Fruit fly (Drosophila melanogaster) whole organism, wandering third instar larva: ENCODE results near the gene Prosbeta4R1.

Source experiments
- Abd-B ChIP-seq: fragments of >200 bp; optimal IDR thresholded peaks from 2 replicates; lab custom pipeline; 2017; ENCODE audit warnings: missing biosample characterization, missing genetic modification characterization
- CG32264 ChIP-seq: fragments of 200-800 bp; sonication (Bioruptor generic); optimal IDR thresholded peaks from 2 replicates; lab custom pipeline; 2016; ENCODE audit warnings: missing biosample characterization, missing genetic modification characterization
- CG9705 ChIP-seq: fragments of 200-800 bp; sonication (Bioruptor generic); optimal IDR thresholded peaks from 2 replicates; lab custom pipeline; 2018; ENCODE audit warnings: missing biosample characterization, mild to moderate bottlenecking, missing genetic modification characterization
- CrebA ChIP-seq: fragments of 200-800 bp; sonication (Bioruptor generic); optimal IDR thresholded peaks from 2 replicates; lab custom pipeline; 2016; ENCODE audit warnings: missing biosample characterization, mild to moderate bottlenecking, missing genetic modification characterization, borderline replicate concordance
- Dfd ChIP-seq: fragments of >200 bp; optimal IDR thresholded peaks from 2 replicates; lab custom pipeline; 2017; ENCODE audit warnings: missing biosample characterization, missing genetic modification characterization
- Dif ChIP-seq: fragments of 200-275, 200-300 bp; sonication (Bioruptor generic); optimal IDR thresholded peaks from 2 replicates; lab custom pipeline; 2018; ENCODE audit warnings: missing biosample characterization, missing genetic modification characterization; ENCODE audit not compliant: partially characterized antibody
- GATAd ChIP-seq: sonication (Bioruptor generic); optimal IDR thresholded peaks from 2 replicates; lab custom pipeline; 2016; ENCODE audit warnings: missing biosample characterization, missing genetic modification characterization
- HLH106 ChIP-seq: fragments of 200-800 bp; optimal IDR thresholded peaks from 3 replicates; lab custom pipeline; 2019; ENCODE audit warnings: missing biosample characterization, mild to moderate bottlenecking, missing genetic modification characterization, moderate library complexity
- Hr78 ChIP-seq: fragments of >200 bp; optimal IDR thresholded peaks from 2 replicates; lab custom pipeline; 2017; ENCODE audit warnings: missing biosample characterization, missing genetic modification characterization
- Hr83 ChIP-seq: fragments of 200-300 bp; sonication (Bioruptor generic); optimal IDR thresholded peaks from 2 replicates; lab custom pipeline; 2016; ENCODE audit warnings: missing biosample characterization, mild to moderate bottlenecking, missing genetic modification characterization, moderate library complexity; ENCODE audit not compliant: poor library complexity, severe bottlenecking
- Mio ChIP-seq: sonication (Bioruptor generic); optimal IDR thresholded peaks from 2 replicates; lab custom pipeline; 2016; ENCODE audit warnings: missing biosample characterization, missing genetic modification characterization
- N ChIP-seq: fragments of >200 bp; optimal IDR thresholded peaks from 2 replicates; lab custom pipeline; 2018; ENCODE audit warnings: missing biosample characterization, missing external identifiers, missing genetic modification characterization
- OdsH ChIP-seq: fragments of 200-800 bp; sonication (Bioruptor generic); optimal IDR thresholded peaks from 2 replicates; lab custom pipeline; 2016; ENCODE audit warnings: missing biosample characterization, mild to moderate bottlenecking, missing genetic modification characterization
- Rel ChIP-seq, 2 experiments: fragments of 200-800 bp; sonication (Bioruptor generic) in 1 of 2; optimal IDR thresholded peaks; 2 replicates in 1 of 2; 3 replicates in 1 of 2; lab custom pipeline; 2016 to 2019; ENCODE audit warnings: mild to moderate bottlenecking in 2 of 2, missing biosample characterization in 2 of 2, missing genetic modification characterization in 2 of 2, moderate library complexity in 1 of 2
- Sp1 ChIP-seq: fragments of 200-800 bp; sonication (Bioruptor generic); optimal IDR thresholded peaks from 3 replicates; lab custom pipeline; 2019; ENCODE audit warnings: missing biosample characterization, mild to moderate bottlenecking, missing genetic modification characterization, moderate library complexity
- Vsx2 ChIP-seq: fragments of 200-300, 225-300 bp; sonication (Bioruptor generic); optimal IDR thresholded peaks from 2 replicates; lab custom pipeline; 2018; ENCODE audit warnings: missing biosample characterization, missing genetic modification characterization; ENCODE audit not compliant: partially characterized antibody
- brk ChIP-seq: fragments of 200-800 bp; sonication (Bioruptor generic); optimal IDR thresholded peaks from 2 replicates; lab custom pipeline; 2016; ENCODE audit warnings: missing biosample characterization, mild to moderate bottlenecking, missing genetic modification characterization
- dl ChIP-seq, 2 experiments: fragments of 175-275, 200-275 bp in 1 of 2; fragments of 200-275 bp in 1 of 2; sonication (Bioruptor generic); optimal IDR thresholded peaks; lab custom pipeline; 2018; ENCODE audit warnings: mild to moderate bottlenecking in 2 of 2, missing biosample characterization in 2 of 2, missing genetic modification characterization in 2 of 2, moderate library complexity in 2 of 2; ENCODE audit not compliant: partially characterized antibody in 2 of 2, insufficient read depth in 1 of 2
- dmrt93B ChIP-seq: fragments of 200-800 bp; sonication (Bioruptor generic); optimal IDR thresholded peaks from 2 replicates; lab custom pipeline; 2018; ENCODE audit warnings: missing biosample characterization, mild to moderate bottlenecking, missing genetic modification characterization
- ey ChIP-seq: fragments of 200-800 bp; sonication (Bioruptor generic); optimal IDR thresholded peaks from 2 replicates; lab custom pipeline; 2016; ENCODE audit warnings: missing biosample characterization, missing genetic modification characterization
- foxo ChIP-seq, 2 experiments: fragments of 200-800 bp; sonication (Bioruptor generic); optimal IDR thresholded peaks; 2 replicates in 1 of 2; 3 replicates in 1 of 2; lab custom pipeline; 2016 to 2017; ENCODE audit warnings: missing biosample characterization in 2 of 2, missing genetic modification characterization in 2 of 2
- h ChIP-seq: fragments of 200-800 bp; sonication (Bioruptor generic); optimal IDR thresholded peaks from 3 replicates; lab custom pipeline; 2016; ENCODE audit warnings: missing biosample characterization, mild to moderate bottlenecking, missing genetic modification characterization
- jim ChIP-seq: fragments of 175-275, 200-325 bp; sonication (Bioruptor generic); optimal IDR thresholded peaks from 2 replicates; lab custom pipeline; 2016; ENCODE audit warnings: missing biosample characterization, mild to moderate bottlenecking, missing genetic modification characterization
- lola ChIP-seq: fragments of >200 bp; optimal IDR thresholded peaks from 2 replicates; lab custom pipeline; 2017; ENCODE audit warnings: missing biosample characterization, missing genetic modification characterization
- pan ChIP-seq: fragments of >200 bp; optimal IDR thresholded peaks from 2 replicates; lab custom pipeline; 2017
- psq ChIP-seq: fragments of 200-800 bp; sonication (Bioruptor generic); optimal IDR thresholded peaks from 3 replicates; lab custom pipeline; 2017; ENCODE audit warnings: missing biosample characterization, mild to moderate bottlenecking, missing genetic modification characterization, moderate library complexity
- rgr ChIP-seq: fragments of 200-800 bp; sonication (Bioruptor generic); optimal IDR thresholded peaks from 3 replicates; lab custom pipeline; 2016; ENCODE audit warnings: missing biosample characterization, mild to moderate bottlenecking, missing genetic modification characterization
- sage ChIP-seq: fragments of 200-800 bp; sonication (Bioruptor generic); optimal IDR thresholded peaks from 2 replicates; lab custom pipeline; 2016; ENCODE audit warnings: missing biosample characterization, mild to moderate bottlenecking, missing genetic modification characterization
- sv ChIP-seq: fragments of 200-800 bp; sonication (Bioruptor generic); optimal IDR thresholded peaks from 3 replicates; lab custom pipeline; 2016; ENCODE audit warnings: missing biosample characterization, missing genetic modification characterization
- tai ChIP-seq: sonication (Bioruptor generic); optimal IDR thresholded peaks from 2 replicates; lab custom pipeline; 2016; ENCODE audit warnings: missing biosample characterization, missing genetic modification characterization
- usp ChIP-seq: fragments of >200 bp; optimal IDR thresholded peaks from 2 replicates; lab custom pipeline; 2017; ENCODE audit warnings: missing biosample characterization, missing genetic modification characterization
- woc ChIP-seq: sonication (Bioruptor generic); optimal IDR thresholded peaks from 2 replicates; lab custom pipeline; 2016; ENCODE audit warnings: missing biosample characterization, mild to moderate bottlenecking, missing genetic modification characterization

Prosbeta4R1 gene

dm6 chr2L:2636326-2637001 is 16.4 kb upstream of the Prosbeta4R1 start:
- TF ChIP-seq Sp1 (GFP tag; lab: Kevin White, UChicago): peak; percentile 38
- no peak for TF ChIP-seq Rel (GFP tag; optimal IDR thresholded peaks at IDR 0.05; lab: Kevin White, UChicago)
- no peak for TF ChIP-seq Rel (tag; optimal IDR thresholded peaks at IDR 0.05; lab: Kevin White, UChicago)
- TF ChIP-seq foxo (GFP tag; optimal IDR thresholded peaks at IDR 0.05; lab: Kevin White, UChicago): peak in 1 of 2 experiments; percentile 22
- no peak for TF ChIP-seq usp (GFP tag; lab: Kevin White, UChicago)

dm6 chr2L:2637002-2637377 is 15.9 kb upstream of the Prosbeta4R1 start:
- TF ChIP-seq Rel (GFP tag; optimal IDR thresholded peaks at IDR 0.05; lab: Kevin White, UChicago) (no peak), Rel (tag; optimal IDR thresholded peaks at IDR 0.05; lab: Kevin White, UChicago) (no peak), dmrt93B (GFP tag; lab: Kevin White, UChicago) (no peak), dl (GFP tag; optimal IDR thresholded peaks at IDR 0.05; lab: Kevin White, UChicago; ENCODE audit: insufficient read depth in 1 of 2, partially characterized antibody in 2 of 2) (no peak), Hr78 (no peak), sage (GFP tag; lab: Kevin White, UChicago) (no peak), Sp1 (GFP tag; lab: Kevin White, UChicago) (no peak), Dfd (GFP tag; lab: Kevin White, UChicago) (no peak), sv (GFP tag; lab: Kevin White, UChicago) (no peak), brk (GFP tag; lab: Kevin White, UChicago) (no peak), lola (GFP tag; lab: Kevin White, UChicago) (no peak), CrebA (GFP tag; lab: Kevin White, UChicago) (no peak), CG32264 (GFP tag; lab: Kevin White, UChicago) (no peak), CG9705 (GFP tag; lab: Kevin White, UChicago) (no peak), h (GFP tag; lab: Kevin White, UChicago) (no peak), N (GFP tag; lab: Kevin White, UChicago) (no peak)

- no peak for TF ChIP-seq psq (GFP tag; lab: Kevin White, UChicago)
These were observed 5.2 kb upstream of the Prosbeta4R1 start, which contains the start of the genes CG9962 and CG43851 for dm6 chr2L:2647620-2648019. TSS of gene CG9962 (minus strand) at chr2L:2647720. TSS of gene CG43851 (plus strand) at chr2L:2647886.

- TF ChIP-seq Abd-B: no peak
- TF ChIP-seq Vsx2 (GFP tag; lab: Kevin White, UChicago): no peak
- TF ChIP-seq OdsH (GFP tag; lab: Kevin White, UChicago): no peak
- TF ChIP-seq h (GFP tag; lab: Kevin White, UChicago): no peak
- no peak for TF ChIP-seq CrebA (GFP tag; lab: Kevin White, UChicago)
- no peak for TF ChIP-seq CG9705 (GFP tag; lab: Kevin White, UChicago)
- TF ChIP-seq usp (GFP tag; lab: Kevin White, UChicago): no peak
These were observed 532 bp upstream of the Prosbeta4R1 start, which contains the start of gene CG33125 for dm6 chr2L:2652314-2652713. TSS of gene CG33125 (minus strand) at chr2L:2652414.

DNA sequence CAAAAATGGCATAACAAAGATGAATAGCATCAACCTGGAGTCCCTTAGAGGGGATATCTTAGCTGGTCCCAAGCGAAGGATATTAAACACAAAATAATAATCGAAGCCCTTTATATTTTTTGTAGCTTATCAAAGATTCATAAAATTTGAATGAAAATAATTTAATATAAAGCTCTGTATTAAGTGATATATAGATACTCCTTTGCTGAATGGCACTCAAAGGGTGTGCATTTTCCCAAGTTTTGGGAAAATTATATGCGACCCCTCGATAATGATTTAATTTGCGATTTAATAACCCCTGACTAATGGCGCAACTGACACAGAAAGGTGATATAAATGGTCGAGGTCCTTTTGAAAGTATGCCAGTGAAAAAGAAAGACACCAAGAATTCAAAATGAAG is 903 bp downstream of the Prosbeta4R1 start, which contains the start of gene Or23a:
TSS of gene Or23a (plus strand) at position 301 of the 400 bp plus-strand sequence.
- TF ChIP-seq CG32264 (GFP tag; lab: Kevin White, UChicago): no peak
- TF ChIP-seq rgr (GFP tag; lab: Kevin White, UChicago): no peak
- no peak for TF ChIP-seq jim (GFP tag; lab: Kevin White, UChicago)
- TF ChIP-seq ey (GFP tag; lab: Kevin White, UChicago): no peak
- TF ChIP-seq GATAd: no peak
- no peak for TF ChIP-seq sage (GFP tag; lab: Kevin White, UChicago)
- no peak for TF ChIP-seq lola (GFP tag; lab: Kevin White, UChicago)
- no peak for TF ChIP-seq Mio
- no peak for TF ChIP-seq woc (GFP tag; lab: Kevin White, UChicago)
- no peak for TF ChIP-seq h (GFP tag; lab: Kevin White, UChicago)
- TF ChIP-seq CG9705 (GFP tag; lab: Kevin White, UChicago): no peak
- no peak for TF ChIP-seq dl (GFP tag; optimal IDR thresholded peaks at IDR 0.05; lab: Kevin White, UChicago; ENCODE audit: insufficient read depth in 1 of 2, partially characterized antibody in 2 of 2)
- TF ChIP-seq Rel (GFP tag; optimal IDR thresholded peaks at IDR 0.05; lab: Kevin White, UChicago): no peak
- no peak for TF ChIP-seq Rel (tag; optimal IDR thresholded peaks at IDR 0.05; lab: Kevin White, UChicago)
- no peak for TF ChIP-seq HLH106
- no peak for TF ChIP-seq Dif
- no peak for TF ChIP-seq Hr83
- no peak for TF ChIP-seq tai
- TF ChIP-seq dmrt93B (GFP tag; lab: Kevin White, UChicago): no peak
- no peak for TF ChIP-seq Hr78
- TF ChIP-seq pan (lab: Kevin White, UChicago): no peak
